Worm (Caenorhabditis elegans): ENCODE measurements around the gene marg-1.

Gene marg-1

ce11 chrX:3804837-3805236, 23.9 kb upstream of the marg-1 start, which contains the start of gene F35A5.2:
Gene F35A5.2, plus strand, starts transcription at chrX:3805137.
- TF ChIP-seq unc-62 (GFP tag; optimal IDR thresholded peaks at IDR 0.05 in 1 of 2), result peak in 1 of 2 experiments; percentile 56
- TF ChIP-seq unc-62 (tag; optimal IDR thresholded peaks at IDR 0.05), result no peak
- TF ChIP-seq lin-29 (GFP tag; IDR thresholded peaks at IDR 0.05), result no peak

ce11 chrX:3803314-3803713, 22.4 kb upstream of the marg-1 start, which contains the start of gene F35A5.8:
Gene F35A5.8, minus strand, starts transcription at chrX:3803464.
- no peak for TF ChIP-seq nhr-76 (tag; optimal IDR thresholded peaks at IDR 0.05)
- TF ChIP-seq nhr-41 (GFP tag; IDR thresholded peaks at IDR 0.05), result no peak
- TF ChIP-seq ces-1 (GFP tag; optimal IDR thresholded peaks at IDR 0.05), result peak; percentile 64
- TF ChIP-seq ctbp-1 (GFP tag; IDR thresholded peaks at IDR 0.05), result peak; percentile 79
- 0 out of 2 replicates have a peak, but pooled peaks have one; percentile 24 for TF ChIP-seq arid-1 (GFP tag; conservative IDR thresholded peaks at IDR 0.05)
- peak; percentile 90 for TF ChIP-seq mes-2 (tag; optimal IDR thresholded peaks at IDR 0.05; ENCODE audit: poor library complexity, severe bottlenecking)
- TF ChIP-seq dmd-6 (GFP tag; IDR thresholded peaks at IDR 0.05), result peak; percentile 48
- no peak for TF ChIP-seq F49E8.2 (tag; optimal IDR thresholded peaks at IDR 0.05; ENCODE audit: borderline replicate concordance)
- no peak for TF ChIP-seq fos-1 (tag; optimal IDR thresholded peaks at IDR 0.05)
- peak; percentile 96 for TF ChIP-seq aha-1 (tag)
- TF ChIP-seq lin-38 (GFP tag; IDR thresholded peaks at IDR 0.05), result no peak
- no peak for TF ChIP-seq zag-1 (tag; optimal IDR thresholded peaks at IDR 0.05)
- TF ChIP-seq tra-1 (GFP tag; IDR thresholded peaks at IDR 0.05), result no peak
- TF ChIP-seq nhr-77 (tag; optimal IDR thresholded peaks at IDR 0.05), result peak; percentile 25
- peak; percentile 61 for TF ChIP-seq duxl-1 (tag; optimal IDR thresholded peaks at IDR 0.05; ENCODE audit: poor library complexity)
- peak; percentile 86 for TF ChIP-seq mep-1 (tag; optimal IDR thresholded peaks at IDR 0.05)
- TF ChIP-seq lin-1 (GFP tag; IDR thresholded peaks at IDR 0.05), result no peak
- TF ChIP-seq hlh-30 (tag; optimal IDR thresholded peaks at IDR 0.05; ENCODE audit: insufficient read depth), result peak; percentile 63
- TF ChIP-seq spr-3 (GFP tag; optimal IDR thresholded peaks at IDR 0.05), result no peak
- TF ChIP-seq snpc-1.2 (GFP tag; IDR thresholded peaks at IDR 0.05), result no peak
- TF ChIP-seq unc-62 (GFP tag; optimal IDR thresholded peaks at IDR 0.05 in 1 of 2), result peak in 1 of 2 experiments; percentile 95
- no peak for TF ChIP-seq unc-62 (tag; optimal IDR thresholded peaks at IDR 0.05)
- no peak for TF ChIP-seq ZK546.5 (tag; optimal IDR thresholded peaks at IDR 0.05)
- TF ChIP-seq lin-13 (GFP tag; optimal IDR thresholded peaks at IDR 0.05), result peak; percentile 72
- no peak for TF ChIP-seq egl-27 (tag; optimal IDR thresholded peaks at IDR 0.05)
- TF ChIP-seq ZK337.2 (GFP tag; IDR thresholded peaks at IDR 0.05), result no peak
- no peak for TF ChIP-seq Y105C5A.15 (GFP tag; IDR thresholded peaks at IDR 0.05)
- TF ChIP-seq F10B5.3 (tag; optimal IDR thresholded peaks at IDR 0.05), result peak; percentile 61
- no peak for TF ChIP-seq D1046.2 (GFP tag; IDR thresholded peaks at IDR 0.05)
- TF ChIP-seq cey-2 (tag; optimal IDR thresholded peaks at IDR 0.05; ENCODE audit: borderline replicate concordance, insufficient read depth), result no peak
- TF ChIP-seq madf-9 (GFP tag; conservative IDR thresholded peaks at IDR 0.05), result no peak
- no peak for TF ChIP-seq pqm-1 (tag; optimal IDR thresholded peaks at IDR 0.05)
- peak in 1 of 2 experiments; percentile 80 for TF ChIP-seq daf-16 (GFP tag; optimal IDR thresholded peaks at IDR 0.05)
- TF ChIP-seq daf-16 (tag; optimal IDR thresholded peaks at IDR 0.05), result peak; percentile 63
- peak; percentile 74 for TF ChIP-seq hlh-11 (tag; optimal IDR thresholded peaks at IDR 0.05)
- TF ChIP-seq aly-2 (tag; optimal IDR thresholded peaks at IDR 0.05), result no peak
- no peak for TF ChIP-seq zfp-3 (GFP tag; conservative IDR thresholded peaks at IDR 0.05)
- no peak for TF ChIP-seq ceh-82 (tag; optimal IDR thresholded peaks at IDR 0.05)
- TF ChIP-seq vab-7 (GFP tag; IDR thresholded peaks at IDR 0.05), result no peak
- TF ChIP-seq nhr-111 (GFP tag; optimal IDR thresholded peaks at IDR 0.05), result no peak
- peak; percentile 16 for TF ChIP-seq spr-1 (tag; optimal IDR thresholded peaks at IDR 0.05)
- no peak for TF ChIP-seq nhr-237 (tag; optimal IDR thresholded peaks at IDR 0.05)
- no peak for TF ChIP-seq lir-3 (tag; optimal IDR thresholded peaks at IDR 0.05)
- peak; percentile 86 for TF ChIP-seq dve-1 (tag; optimal IDR thresholded peaks at IDR 0.05; ENCODE audit: insufficient read depth)
- no peak for TF ChIP-seq fkh-10 (GFP tag; optimal IDR thresholded peaks at IDR 0.05)
- peak; percentile 75 for TF ChIP-seq ztf-7 (tag; optimal IDR thresholded peaks at IDR 0.05)
- peak; percentile 34 for TF ChIP-seq nhr-48 (tag; optimal IDR thresholded peaks at IDR 0.05)
- TF ChIP-seq nhr-42 (GFP tag; IDR thresholded peaks at IDR 0.05), result peak; percentile 32; the same call in 1 of the 2 replicates
